5 worm cellular contexts compared by ENCODE assay signal in genomic region chrII:3129007-3129406, ce11.
TF ChIP-seq lines count a peak whose summit lies in the region.

Gene chil-24 (plus strand): TSS chrII:3129162.

TF ChIP-seq in whole organism, L1 larva, 84 proteins besides CTCF, POLR2A, EP300 and RAD21 (continues in another document):
- TF ChIP-seq zag-1 (tag; optimal IDR thresholded peaks at IDR 0.05; lab: Kevin White, UChicago) (no peak), ets-5 (GFP tag; IDR thresholded peaks at IDR 0.05; lab: Robert Waterston, UW) (no peak), C04F5.9 (tag; optimal IDR thresholded peaks at IDR 0.05; lab: Kevin White, UChicago) (no peak), nhr-19 (GFP tag; conservative IDR thresholded peaks at IDR 0.05; lab: Robert Waterston, UW) (no peak), sup-37 (GFP tag; optimal IDR thresholded peaks at IDR 0.05; lab: Kevin White, UChicago) (no peak), snpc-4 (tag; optimal IDR thresholded peaks at IDR 0.05; lab: Kevin White, UChicago) (peak; percentile 16), swsn-7 (tag; optimal IDR thresholded peaks at IDR 0.05; lab: Kevin White, UChicago) (peak; percentile 5), elt-2 (tag; optimal IDR thresholded peaks at IDR 0.05; lab: Kevin White, UChicago) (no peak), sox-4 (tag; optimal IDR thresholded peaks at IDR 0.05; lab: Kevin White, UChicago) (no peak), nhr-237 (tag; optimal IDR thresholded peaks at IDR 0.05; lab: Kevin White, UChicago) (no peak), mab-9 (GFP tag; IDR thresholded peaks at IDR 0.05; lab: Robert Waterston, UW) (no peak), ztf-11 (tag; optimal IDR thresholded peaks at IDR 0.05; lab: Kevin White, UChicago) (no peak), fos-1 (tag; optimal IDR thresholded peaks at IDR 0.05; lab: Kevin White, UChicago) (no peak), zip-4 (GFP tag; optimal IDR thresholded peaks at IDR 0.05; lab: Kevin White, UChicago) (no peak), fkh-8 (tag; optimal IDR thresholded peaks at IDR 0.05; lab: Kevin White, UChicago) (no peak), aly-2 (tag; optimal IDR thresholded peaks at IDR 0.05; lab: Kevin White, UChicago) (no peak), tlp-1 (tag; optimal IDR thresholded peaks at IDR 0.05; lab: Kevin White, UChicago) (no peak), isw-1 (GFP tag; IDR thresholded peaks at IDR 0.05; lab: Robert Waterston, UW) (no peak), pax-3 (tag; optimal IDR thresholded peaks at IDR 0.05; lab: Kevin White, UChicago) (no peak), ceh-88 (GFP tag; IDR thresholded peaks at IDR 0.05; lab: Robert Waterston, UW) (no peak)

TF ChIP-seq in whole organism, L2 larva, 48 proteins besides CTCF, POLR2A, EP300 and RAD21:
- TF ChIP-seq lin-39 (tag; optimal IDR thresholded peaks at IDR 0.05; lab: Kevin White, UChicago), result no peak
- TF ChIP-seq unc-55 (GFP tag; optimal IDR thresholded peaks at IDR 0.05; lab: Kevin White, UChicago), result peak; percentile 16
- TF ChIP-seq sma-9 (GFP tag; optimal IDR thresholded peaks at IDR 0.05; lab: Kevin White, UChicago), result peak; percentile 7
- no peak for TF ChIP-seq sma-9 (tag; optimal IDR thresholded peaks at IDR 0.05; lab: Kevin White, UChicago)
- no peak for TF ChIP-seq lin-13 (GFP tag; optimal IDR thresholded peaks at IDR 0.05; lab: Kevin White, UChicago)
- TF ChIP-seq mbf-1 (tag; optimal IDR thresholded peaks at IDR 0.05; lab: Kevin White, UChicago), result no peak
- TF ChIP-seq dmd-4 (tag; optimal IDR thresholded peaks at IDR 0.05; lab: Kevin White, UChicago), result no peak
- no peak for TF ChIP-seq Y55F3AM.14 (GFP tag; optimal IDR thresholded peaks at IDR 0.05; lab: Kevin White, UChicago)
- no peak for TF ChIP-seq lsy-2 (tag; optimal IDR thresholded peaks at IDR 0.05; lab: Kevin White, UChicago)
- no peak for TF ChIP-seq nhr-25 (tag; optimal IDR thresholded peaks at IDR 0.05; lab: Kevin White, UChicago)
TF ChIP-seq in whole organism, L2 larva: peak in this region for 2.

TF ChIP-seq in whole organism, L3 larva, 47 proteins besides CTCF, POLR2A, EP300 and RAD21 (continues in another document):
- no peak for TF ChIP-seq nhr-77 (tag; optimal IDR thresholded peaks at IDR 0.05; lab: Kevin White, UChicago)
- TF ChIP-seq eor-1 (tag; optimal IDR thresholded peaks at IDR 0.05; lab: Kevin White, UChicago), result no peak
- TF ChIP-seq ceh-28 (tag; optimal IDR thresholded peaks at IDR 0.05; lab: Kevin White, UChicago), result no peak
- TF ChIP-seq hmg-11 (tag; optimal IDR thresholded peaks at IDR 0.05; lab: Kevin White, UChicago), result no peak
- no peak for TF ChIP-seq unc-62 (GFP tag; optimal IDR thresholded peaks at IDR 0.05; lab: Kevin White, UChicago)
- TF ChIP-seq mdl-1 (tag; optimal IDR thresholded peaks at IDR 0.05; lab: Kevin White, UChicago), result no peak
- TF ChIP-seq aly-2 (tag; optimal IDR thresholded peaks at IDR 0.05; lab: Kevin White, UChicago), result no peak
- no peak for TF ChIP-seq ceh-9 (tag; optimal IDR thresholded peaks at IDR 0.05; lab: Kevin White, UChicago)
- peak; percentile 53 for TF ChIP-seq pha-4 (tag; optimal IDR thresholded peaks at IDR 0.05; lab: Kevin White, UChicago)
- no peak for TF ChIP-seq lin-39 (tag; optimal IDR thresholded peaks at IDR 0.05; lab: Kevin White, UChicago)
- TF ChIP-seq nhr-23 (tag; optimal IDR thresholded peaks at IDR 0.05; lab: Kevin White, UChicago), result peak; percentile 22
- TF ChIP-seq elt-2 (tag; optimal IDR thresholded peaks at IDR 0.05; lab: Kevin White, UChicago), result no peak
- TF ChIP-seq nhr-28 (tag; optimal IDR thresholded peaks at IDR 0.05; lab: Kevin White, UChicago), result no peak
- TF ChIP-seq nhr-43 (tag; optimal IDR thresholded peaks at IDR 0.05; lab: Kevin White, UChicago; ENCODE audit: poor library complexity, severe bottlenecking), result no peak
- no peak for TF ChIP-seq skn-1 (tag; optimal IDR thresholded peaks at IDR 0.05; lab: Kevin White, UChicago)
- TF ChIP-seq elt-3 (tag; optimal IDR thresholded peaks at IDR 0.05; lab: Kevin White, UChicago), result no peak
- no peak for TF ChIP-seq ama-1 (optimal IDR thresholded peaks at IDR 0.05; lab: Kevin White, UChicago)
- no peak for TF ChIP-seq nfya-1 (tag; optimal IDR thresholded peaks at IDR 0.05; lab: Kevin White, UChicago; ENCODE audit: insufficient read depth)
- no peak for TF ChIP-seq lin-15B (tag; optimal IDR thresholded peaks at IDR 0.05; lab: Kevin White, UChicago)
- no peak for TF ChIP-seq nhr-76 (tag; optimal IDR thresholded peaks at IDR 0.05; lab: Kevin White, UChicago)
- peak; percentile 28 for TF ChIP-seq nhr-25 (tag; optimal IDR thresholded peaks at IDR 0.05; lab: Kevin White, UChicago)
- TF ChIP-seq daf-12 (tag; optimal IDR thresholded peaks at IDR 0.05; lab: Kevin White, UChicago), result no peak
- TF ChIP-seq ceh-16 (tag; optimal IDR thresholded peaks at IDR 0.05; lab: Kevin White, UChicago), result no peak
- no peak for TF ChIP-seq fkh-10 (GFP tag; optimal IDR thresholded peaks at IDR 0.05; lab: Kevin White, UChicago)

TF ChIP-seq in whole organism, L4 larva, 104 proteins besides CTCF, POLR2A, EP300 and RAD21:
- TF ChIP-seq mdt-29 (GFP tag; IDR thresholded peaks at IDR 0.05; lab: Robert Waterston, UW), result no peak
- no peak for TF ChIP-seq hmg-1.1 (GFP tag; IDR thresholded peaks at IDR 0.05; lab: Robert Waterston, UW)
- TF ChIP-seq nhr-28 (tag; optimal IDR thresholded peaks at IDR 0.05; lab: Kevin White, UChicago), result peak; percentile 61
- TF ChIP-seq hlh-11 (tag; optimal IDR thresholded peaks at IDR 0.05; lab: Kevin White, UChicago), result peak; percentile 24
- TF ChIP-seq mes-2 (tag; optimal IDR thresholded peaks at IDR 0.05; lab: Kevin White, UChicago; ENCODE audit: poor library complexity, severe bottlenecking), result peak; percentile 24
- TF ChIP-seq daf-16 (GFP tag; optimal IDR thresholded peaks at IDR 0.05; lab: Kevin White, UChicago), result no peak
- peak; percentile 68 for TF ChIP-seq daf-16 (tag; optimal IDR thresholded peaks at IDR 0.05; lab: Kevin White, UChicago)
- TF ChIP-seq duxl-1 (tag; optimal IDR thresholded peaks at IDR 0.05; lab: Kevin White, UChicago; ENCODE audit: poor library complexity), result peak; percentile 73
- TF ChIP-seq F44E2.7 (GFP tag; IDR thresholded peaks at IDR 0.05; lab: Robert Waterston, UW), result no peak
- TF ChIP-seq F37D6.2 (tag; optimal IDR thresholded peaks at IDR 0.05; lab: Kevin White, UChicago), result no peak
- no peak for TF ChIP-seq skn-1 (tag; optimal IDR thresholded peaks at IDR 0.05; lab: Kevin White, UChicago)
- no peak for TF ChIP-seq Y75B8A.6 (GFP tag; IDR thresholded peaks at IDR 0.05; lab: Robert Waterston, UW)

TF ChIP-seq in whole organism, young adult, 124 proteins besides CTCF, POLR2A, EP300 and RAD21:
- no peak for TF ChIP-seq rec-8 (tag; optimal IDR thresholded peaks at IDR 0.05; lab: Kevin White, UChicago)
- TF ChIP-seq cebp-1 (GFP tag; IDR thresholded peaks at IDR 0.05; lab: Robert Waterston, UW), result no peak
- peak; percentile 78 for TF ChIP-seq cebp-1 (tag; optimal IDR thresholded peaks at IDR 0.05; lab: Kevin White, UChicago)
- no peak for TF ChIP-seq sdz-38 (tag; optimal IDR thresholded peaks at IDR 0.05; lab: Kevin White, UChicago)
- TF ChIP-seq attf-5 (GFP tag; optimal IDR thresholded peaks at IDR 0.05; lab: Kevin White, UChicago), result peak; percentile 35
- TF ChIP-seq hmg-1.2 (GFP tag; IDR thresholded peaks at IDR 0.05; lab: Robert Waterston, UW), result peak; percentile 96
